Worm (Caenorhabditis elegans): ENCODE data around the gene cec-2.

ce11 chrIV:1224781-1225180 is 54.3 kb downstream of the cec-2 start:
- TF ChIP-seq lin-26 (GFP tag; IDR thresholded peaks at IDR 0.05) (no peak), snpc-3.4 (tag; optimal IDR thresholded peaks at IDR 0.05) (no peak), nfya-1 (tag; optimal IDR thresholded peaks at IDR 0.05; ENCODE audit: borderline replicate concordance, insufficient read depth) (no peak)
